Fruit fly (Drosophila melanogaster): ENCODE results near the gene Clp.

The Clp gene

DNA sequence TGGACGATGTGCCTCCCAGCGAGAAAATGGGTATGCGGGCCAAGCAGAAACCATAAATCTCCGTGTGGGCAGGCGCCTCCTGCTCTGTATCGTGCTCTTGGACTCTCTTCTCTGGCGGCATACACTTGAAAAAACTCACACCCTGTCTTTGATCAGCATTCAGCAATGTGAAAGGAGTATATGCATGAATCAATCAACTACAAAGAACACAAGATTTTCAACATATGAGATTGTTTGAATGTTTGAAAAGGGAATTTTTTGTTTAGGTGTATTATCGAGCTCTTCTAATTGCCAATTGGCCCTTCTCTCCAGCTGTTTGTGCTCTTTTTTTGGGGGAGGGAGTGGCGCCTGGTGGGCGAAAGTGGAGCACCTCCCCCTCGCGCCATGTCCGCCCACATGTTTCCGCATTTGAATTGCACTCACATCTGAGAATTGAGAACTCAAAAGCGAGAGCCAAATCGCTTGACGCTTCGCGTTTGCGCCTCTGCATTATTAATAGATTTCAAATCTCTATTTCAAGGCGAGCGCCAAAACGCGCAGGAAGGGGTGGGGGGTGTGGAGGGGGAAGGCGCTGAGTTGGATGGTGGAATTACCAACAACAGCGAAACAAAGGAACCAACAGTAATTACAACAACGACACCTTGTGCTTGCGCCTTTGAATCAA, 25.7 kb downstream of the Clp start (continued):
- peak; percentile 55 for TF ChIP-seq Ets21C (GFP tag; optimal IDR thresholded peaks at IDR 0.05)
- peak; percentile 90 for TF ChIP-seq CG15336 (GFP tag; IDR thresholded peaks at IDR 0.05)
- peak; percentile 45 for TF ChIP-seq CG16779 (tag; optimal IDR thresholded peaks at IDR 0.05)
- TF ChIP-seq CG8632 (GFP tag; optimal IDR thresholded peaks at IDR 0.05) = peak; percentile 52
- TF ChIP-seq lz (GFP tag; optimal IDR thresholded peaks at IDR 0.05) = peak; percentile 74
- TF ChIP-seq svp (GFP tag) = peak; percentile 91
- peak; percentile 44 to 67 for TF ChIP-seq salr (GFP tag; optimal IDR thresholded peaks at IDR 0.05)
- TF ChIP-seq vri (GFP tag; optimal IDR thresholded peaks at IDR 0.05) = peak; percentile 46
- TF ChIP-seq spab (GFP tag; optimal IDR thresholded peaks at IDR 0.05) = peak; percentile 44
- peak; percentile 40 for TF ChIP-seq CG8319 (GFP tag; optimal IDR thresholded peaks at IDR 0.05)
- TF ChIP-seq CG31627 (GFP tag; optimal IDR thresholded peaks at IDR 0.05) = peak; percentile 76
- peak; percentile 92 for TF ChIP-seq Eip78C (GFP tag)
- peak; percentile 46 for TF ChIP-seq Sox15 (GFP tag; optimal IDR thresholded peaks at IDR 0.05)
- peak; percentile 83 for TF ChIP-seq cyc (GFP tag; optimal IDR thresholded peaks at IDR 0.05)
- TF ChIP-seq CG8119 (GFP tag; IDR thresholded peaks at IDR 0.05) = peak; percentile 86
- peak; percentile 86 for TF ChIP-seq Hr39 (GFP tag; optimal IDR thresholded peaks at IDR 0.05)
- TF ChIP-seq CG10631 (GFP tag; optimal IDR thresholded peaks at IDR 0.05) = peak; percentile 74
- TF ChIP-seq CG6163 (GFP tag; IDR thresholded peaks at IDR 0.05) = peak; percentile 94
- TF ChIP-seq Hr4 (GFP tag; optimal IDR thresholded peaks at IDR 0.05) = peak; percentile 91
- peak; percentile 84 for TF ChIP-seq achi (GFP tag; optimal IDR thresholded peaks at IDR 0.05)
- peak; percentile 77 for TF ChIP-seq Eip75B (GFP tag; optimal IDR thresholded peaks at IDR 0.05)
- TF ChIP-seq fd59A (GFP tag; optimal IDR thresholded peaks at IDR 0.05) = peak; percentile 32
- TF ChIP-seq fd85E (GFP tag; optimal IDR thresholded peaks at IDR 0.05) = peak; percentile 21
- peak; percentile 77 for TF ChIP-seq Lpt (GFP tag; optimal IDR thresholded peaks at IDR 0.05)
- TF ChIP-seq Hr38 (GFP tag; optimal IDR thresholded peaks at IDR 0.05) = no peak
- peak in 1 of 2 experiments; percentile 8 for TF ChIP-seq ss (GFP tag; optimal IDR thresholded peaks at IDR 0.05)
- TF ChIP-seq Sox14 (GFP tag; optimal IDR thresholded peaks at IDR 0.05) = peak; percentile 73
- TF ChIP-seq CG6808 (GFP tag; optimal IDR thresholded peaks at IDR 0.05) = peak; percentile 39

DNA sequence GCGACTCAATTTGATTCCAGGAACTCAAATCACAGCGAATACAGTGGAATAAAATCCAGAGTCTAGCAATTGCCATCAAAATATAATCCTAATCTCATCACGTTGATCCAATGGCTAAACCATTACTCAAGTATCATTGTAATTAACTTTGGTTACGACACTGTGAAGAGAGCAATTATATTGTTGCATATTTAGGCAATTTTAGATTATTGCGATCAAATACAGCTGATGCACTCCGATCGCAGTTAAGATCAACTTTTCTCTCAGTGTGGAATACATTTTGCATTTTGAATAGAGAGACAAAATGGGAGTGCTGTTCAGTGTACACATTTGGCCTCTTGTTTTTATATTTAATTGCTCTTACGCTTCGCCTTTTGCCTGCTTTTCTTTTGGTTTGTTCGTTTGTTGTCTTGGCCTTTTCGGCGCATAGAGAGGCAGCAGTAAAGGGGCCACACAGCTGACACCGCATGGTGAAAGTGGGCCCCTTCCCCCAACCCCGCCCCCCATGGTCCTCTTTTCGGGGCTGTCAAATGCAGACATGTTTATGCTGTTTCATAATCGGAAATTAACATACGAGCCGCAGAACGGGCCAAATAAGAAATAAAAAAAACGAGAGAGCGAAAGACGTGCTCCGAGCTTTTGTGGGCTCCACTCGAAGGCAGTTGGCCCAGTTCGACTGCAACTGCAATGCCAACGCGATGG, 26.6 kb downstream of the Clp start:
- peak; percentile 6 for TF ChIP-seq CG11902 (GFP tag; optimal IDR thresholded peaks at IDR 0.05)
- peak; percentile 70 for TF ChIP-seq CG6163 (GFP tag; IDR thresholded peaks at IDR 0.05)
- TF ChIP-seq CG6808 (GFP tag; optimal IDR thresholded peaks at IDR 0.05) = no peak
- TF ChIP-seq Hr38 (GFP tag; optimal IDR thresholded peaks at IDR 0.05) = no peak
- TF ChIP-seq spab (GFP tag; optimal IDR thresholded peaks at IDR 0.05) = no peak
- TF ChIP-seq lz (GFP tag; optimal IDR thresholded peaks at IDR 0.05) = peak; percentile 65
- TF ChIP-seq Met (GFP tag; optimal IDR thresholded peaks at IDR 0.05) = peak; percentile 76
- TF ChIP-seq acj6 (GFP tag; optimal IDR thresholded peaks at IDR 0.05) = peak; percentile 73
- peak; percentile 72 for TF ChIP-seq pdm3 (GFP tag; optimal IDR thresholded peaks at IDR 0.05)
- peak; percentile 90 for TF ChIP-seq Hr4 (GFP tag; optimal IDR thresholded peaks at IDR 0.05)
- peak; percentile 28 for TF ChIP-seq CG8319 (GFP tag; optimal IDR thresholded peaks at IDR 0.05)
- peak; percentile 56 for TF ChIP-seq CG34406 (GFP tag; optimal IDR thresholded peaks at IDR 0.05)
- TF ChIP-seq Sox15 (GFP tag; optimal IDR thresholded peaks at IDR 0.05) = peak; percentile 21
- TF ChIP-seq Blimp-1 (GFP tag; optimal IDR thresholded peaks at IDR 0.05) = peak; percentile 57
- peak; percentile 1 for TF ChIP-seq fd59A (GFP tag; optimal IDR thresholded peaks at IDR 0.05)
- TF ChIP-seq Gug (GFP tag; IDR thresholded peaks at IDR 0.05) = peak; percentile 67
- TF ChIP-seq CG4318 (GFP tag; optimal IDR thresholded peaks at IDR 0.05) = peak; percentile 80
- TF ChIP-seq CG31627 (GFP tag; optimal IDR thresholded peaks at IDR 0.05) = peak; percentile 69
- peak; percentile 64 for TF ChIP-seq Lpt (GFP tag; optimal IDR thresholded peaks at IDR 0.05)
- no peak for TF ChIP-seq CG9139 (GFP tag; optimal IDR thresholded peaks at IDR 0.05)
- TF ChIP-seq Ets96B (tag; optimal IDR thresholded peaks at IDR 0.05) = no peak
- TF ChIP-seq CG10631 (GFP tag; optimal IDR thresholded peaks at IDR 0.05) = peak; percentile 32
- TF ChIP-seq net (GFP tag; optimal IDR thresholded peaks at IDR 0.05) = peak; percentile 61
- peak; percentile 13 for TF ChIP-seq CG8632 (GFP tag; optimal IDR thresholded peaks at IDR 0.05)
- TF ChIP-seq esn (GFP tag; optimal IDR thresholded peaks at IDR 0.05) = peak; percentile 66
- peak; percentile 47 for TF ChIP-seq CG6792 (GFP tag; optimal IDR thresholded peaks at IDR 0.05)
- TF ChIP-seq CG7368 (GFP tag; optimal IDR thresholded peaks at IDR 0.05) = peak; percentile 51
- peak; percentile 70 for TF ChIP-seq dac (GFP tag; optimal IDR thresholded peaks at IDR 0.05)
- TF ChIP-seq CG6854 (GFP tag; optimal IDR thresholded peaks at IDR 0.05) = peak; percentile 32
- peak; percentile 47 for TF ChIP-seq CG11762 (GFP tag; optimal IDR thresholded peaks at IDR 0.05; ENCODE audit: insufficient read depth)
- TF ChIP-seq Eip75B (GFP tag; optimal IDR thresholded peaks at IDR 0.05) = peak; percentile 30
- peak; percentile 62 for TF ChIP-seq Smox (GFP tag; optimal IDR thresholded peaks at IDR 0.05)
- peak; percentile 48 for TF ChIP-seq CG16779 (tag; optimal IDR thresholded peaks at IDR 0.05)

All from whole organism, prepupa.